Worm (Caenorhabditis elegans) whole organism, mixed stage, embryonic: ENCODE data around the gene C50C3.5.

Experiments used
- ceh-39 ChIP-seq: fragments of 150-350 bp; optimal IDR thresholded peaks from 2 replicates; lab custom pipeline; 2014; ENCODE audit warnings: missing biosample characterization, missing genetic modification characterization
- lsy-2 ChIP-seq: fragments of 150-350 bp; optimal IDR thresholded peaks from 2 replicates; lab custom pipeline; 2014; ENCODE audit warnings: missing biosample characterization, missing genetic modification characterization
- ztf-11 ChIP-seq: fragments of 150-350 bp; optimal IDR thresholded peaks from 2 replicates; lab custom pipeline; 2014; ENCODE audit warnings: missing biosample characterization, missing genetic modification characterization

- TF ChIP-seq lsy-2 (no peak), ztf-11 (no peak), ceh-39 (tag; lab: Kevin White, UChicago) (no peak)
These were observed 30.3 kb upstream of the C50C3.5 start, which contains the start of gene D2007.2 for ce11 chrIII:8148751-8149150.
